Worm (Caenorhabditis elegans) whole organism, L4/young adult: ENCODE results near the gene nstp-2.
A peak's percentile ranks its signal among the peaks of the same experiment; 100 is the strongest.

ENCODE experiments used
- W03F9.2 ChIP-seq: fragments of 150-350 bp; optimal IDR thresholded peaks from 2 replicates; lab custom pipeline; 2014; ENCODE audit warnings: missing biosample characterization, missing genetic modification characterization
- dao-5 ChIP-seq: sonication (generic microtip); optimal IDR thresholded peaks from 2 replicates; lab custom pipeline; 2016; ENCODE audit warnings: missing genotype, missing genetic modification characterization, moderate library complexity, missing compliant biosample characterization
- him-1 ChIP-seq: sonication (generic microtip); optimal IDR thresholded peaks from 2 replicates; lab custom pipeline; 2016; ENCODE audit warnings: missing genotype, missing genetic modification reagents, missing genetic modification characterization, missing compliant biosample characterization

nstp-2 gene

ce11 chrIV:6605863-6606262, at the start of gene nstp-2:
Gene nstp-2, minus strand, starts transcription at chrIV:6606188.
- no peak for TF ChIP-seq dao-5 (tag; lab: Kevin White, UChicago)
- TF ChIP-seq him-1: no peak
- no peak for TF ChIP-seq W03F9.2 (tag; lab: Kevin White, UChicago)

ce11 chrIV:6655747-6656146, 49.8 kb upstream of the nstp-2 start:
- TF ChIP-seq him-1 (no peak), dao-5 (tag; lab: Kevin White, UChicago) (no peak), W03F9.2 (tag; lab: Kevin White, UChicago) (no peak)

ce11 chrIV:6653663-6654201, 47.7 kb upstream of the nstp-2 start:
- TF ChIP-seq him-1 (no peak), dao-5 (tag; lab: Kevin White, UChicago) (no peak), W03F9.2 (tag; lab: Kevin White, UChicago) (no peak)

ce11 chrIV:6652479-6653022, 46.6 kb upstream of the nstp-2 start:
- TF ChIP-seq dao-5 (tag; lab: Kevin White, UChicago) (no peak), W03F9.2 (tag; lab: Kevin White, UChicago) (no peak), him-1 (no peak)

ce11 chrIV:6648625-6649024, 42.6 kb upstream of the nstp-2 start:
- TF ChIP-seq W03F9.2 (tag; lab: Kevin White, UChicago) (no peak), dao-5 (tag; lab: Kevin White, UChicago) (no peak), him-1 (no peak)

ce11 chrIV:6646905-6647304, 40.9 kb upstream of the nstp-2 start:
- TF ChIP-seq dao-5 (tag; lab: Kevin White, UChicago): no peak
- TF ChIP-seq W03F9.2 (tag; lab: Kevin White, UChicago): no peak
- TF ChIP-seq him-1: no peak

- TF ChIP-seq him-1 (no peak), dao-5 (tag; lab: Kevin White, UChicago) (no peak), W03F9.2 (tag; lab: Kevin White, UChicago) (no peak)
Measured at ce11 chrIV:6645867-6646655, 40.1 kb upstream of the nstp-2 start, which contains the start of gene hil-7. Gene hil-7, plus strand, starts transcription at chrIV:6646312.

- no peak for TF ChIP-seq him-1
- no peak for TF ChIP-seq W03F9.2 (tag; lab: Kevin White, UChicago)
- no peak for TF ChIP-seq dao-5 (tag; lab: Kevin White, UChicago)
Measured at ce11 chrIV:6639880-6640279, 33.9 kb upstream of the nstp-2 start, which contains the start of gene C01B10.6. Gene C01B10.6, plus strand, starts transcription at chrIV:6640180.

ce11 chrIV:6638256-6638655, 32.3 kb upstream of the nstp-2 start, which contains the start of gene C01B10.7:
Gene C01B10.7, plus strand, starts transcription at chrIV:6638556.
- TF ChIP-seq him-1 (no peak), W03F9.2 (tag; lab: Kevin White, UChicago) (no peak), dao-5 (tag; lab: Kevin White, UChicago) (no peak)

ce11 chrIV:6634789-6635188, 28.8 kb upstream of the nstp-2 start, which contains the start of gene metl-13:
Gene metl-13, plus strand, starts transcription at chrIV:6635089.
- TF ChIP-seq him-1: no peak

- TF ChIP-seq W03F9.2 (tag; lab: Kevin White, UChicago) (peak; percentile 73), him-1 (no peak)
Measured at ce11 chrIV:6631704-6632272, 25.8 kb upstream of the nstp-2 start, which contains the start of the genes cest-5.1 and C01B10.9. Gene cest-5.1, minus strand, starts transcription at chrIV:6631754. Gene C01B10.9, plus strand, starts transcription at chrIV:6632222.

- TF ChIP-seq W03F9.2 (tag; lab: Kevin White, UChicago) (no peak), dao-5 (tag; lab: Kevin White, UChicago) (no peak), him-1 (no peak)
Measured at ce11 chrIV:6627798-6628197, 21.8 kb upstream of the nstp-2 start, which contains the start of gene cest-5.2. Gene cest-5.2, minus strand, starts transcription at chrIV:6627925.

- TF ChIP-seq W03F9.2 (tag; lab: Kevin White, UChicago): no peak
- TF ChIP-seq him-1: no peak
- no peak for TF ChIP-seq dao-5 (tag; lab: Kevin White, UChicago)
Measured at ce11 chrIV:6623390-6623789, 17.4 kb upstream of the nstp-2 start, which contains the start of gene C01B10.44. Gene C01B10.44, plus strand, starts transcription at chrIV:6623690.

- TF ChIP-seq dao-5 (tag; lab: Kevin White, UChicago): no peak
- TF ChIP-seq him-1: no peak
- no peak for TF ChIP-seq W03F9.2 (tag; lab: Kevin White, UChicago)
Measured at ce11 chrIV:6622142-6622541, 16.2 kb upstream of the nstp-2 start.
